Fruit fly (Drosophila melanogaster): ENCODE measurements around the gene Ubc87F.

The Ubc87F gene

DNA sequence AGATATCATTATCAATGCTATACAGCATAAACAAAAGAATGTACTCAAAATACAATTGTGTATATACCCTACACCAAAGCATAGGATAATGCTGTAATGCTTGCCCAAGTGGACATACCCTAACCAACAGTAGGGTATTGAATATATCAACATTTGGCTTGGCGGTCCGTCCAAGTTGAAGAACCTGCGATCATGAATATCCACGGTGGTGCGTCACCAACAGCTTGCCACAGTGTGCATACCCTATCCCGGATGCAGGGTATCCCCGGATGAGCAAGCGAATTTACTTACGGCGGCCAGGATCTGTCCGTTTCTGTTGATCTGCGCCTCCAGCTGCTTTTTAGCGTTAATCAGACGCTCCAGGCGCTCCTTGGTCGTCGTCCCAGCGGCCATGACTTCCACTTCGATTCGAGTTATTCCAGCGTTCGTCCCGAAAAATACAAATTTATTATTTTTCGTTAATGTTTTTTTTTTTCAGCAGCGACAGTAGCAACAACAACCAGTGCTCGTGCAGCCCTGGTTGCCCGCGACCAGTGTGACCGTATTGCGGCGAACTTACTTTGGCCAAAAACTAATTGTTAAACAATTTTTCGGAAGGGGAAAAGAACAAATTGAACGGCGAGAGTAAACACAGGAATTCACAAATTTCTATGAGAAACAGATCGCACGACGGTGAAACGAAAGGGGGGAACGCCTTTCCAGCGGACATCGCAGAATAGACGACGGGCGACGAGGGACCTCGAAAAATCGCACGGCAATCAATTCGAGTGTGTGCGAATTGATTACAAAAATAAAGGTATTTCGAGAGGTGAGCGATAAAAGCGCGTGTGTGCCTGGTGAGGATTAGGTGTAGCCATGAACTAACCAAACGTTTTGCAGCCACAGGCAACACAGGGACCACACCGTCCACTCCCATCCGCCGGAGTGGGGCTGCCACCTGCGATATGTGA lies 41.6 kb downstream of the Ubc87F start, which contains the start of the genes Lkb1 and CG9588 (continued):
- TF ChIP-seq MESR4 (GFP tag; optimal IDR thresholded peaks at IDR 0.05) = peak; percentile 85
- TF ChIP-seq Ssrp (tag; optimal IDR thresholded peaks at IDR 0.05) = no peak
- TF ChIP-seq Mrtf (GFP tag; IDR thresholded peaks at IDR 0.05) = peak; percentile 69
- peak; percentile 56 for TF ChIP-seq Gsc (GFP tag; IDR thresholded peaks at IDR 0.05)
- peak; percentile 36 for TF ChIP-seq CG18619 (GFP tag; optimal IDR thresholded peaks at IDR 0.05)
- peak in 1 of 3 experiments; percentile 20 for TF ChIP-seq lola (GFP tag; optimal IDR thresholded peaks at IDR 0.05)
- TF ChIP-seq Ets65A (GFP tag) = peak; percentile 94
- no peak for TF ChIP-seq CG30020 (tag; optimal IDR thresholded peaks at IDR 0.05)
- TF ChIP-seq pfk (GFP tag; optimal IDR thresholded peaks at IDR 0.05) = no peak
- TF ChIP-seq Rx (GFP tag; IDR thresholded peaks at IDR 0.05) = peak; percentile 87
- peak; percentile 56 for TF ChIP-seq Hsf (GFP tag; optimal IDR thresholded peaks at IDR 0.05)
- peak; percentile 34 for TF ChIP-seq NK7.1 (GFP tag; optimal IDR thresholded peaks at IDR 0.05)
- TF ChIP-seq CG10209 (GFP tag; optimal IDR thresholded peaks at IDR 0.05) = peak; percentile 43
- peak; percentile 8 for TF ChIP-seq Dad (GFP tag; optimal IDR thresholded peaks at IDR 0.05)
- TF ChIP-seq MBD-R2 (GFP tag; IDR thresholded peaks at IDR 0.05) = peak; percentile 79
- peak; percentile 45 for TF ChIP-seq shn (GFP tag; optimal IDR thresholded peaks at IDR 0.05)
- no peak for TF ChIP-seq CG15011 (GFP tag; optimal IDR thresholded peaks at IDR 0.05)
- TF ChIP-seq schlank (tag; optimal IDR thresholded peaks at IDR 0.05) = no peak
- TF ChIP-seq CG30403 (GFP tag; optimal IDR thresholded peaks at IDR 0.05) = peak; percentile 37
- TF ChIP-seq cad (GFP tag; optimal IDR thresholded peaks at IDR 0.05) = no peak
- peak; percentile 8 for TF ChIP-seq disco-r (GFP tag; optimal IDR thresholded peaks at IDR 0.05)
- peak; percentile 39 for TF ChIP-seq ewg (GFP tag; optimal IDR thresholded peaks at IDR 0.05)
- TF ChIP-seq CG9797 (GFP tag; optimal IDR thresholded peaks at IDR 0.05) = peak; percentile 79
- TF ChIP-seq Atf3 (GFP tag; optimal IDR thresholded peaks at IDR 0.05) = peak; percentile 39
- peak; percentile 59 for TF ChIP-seq CG15514 (GFP tag; optimal IDR thresholded peaks at IDR 0.05)
- TF ChIP-seq sqz (GFP tag; optimal IDR thresholded peaks at IDR 0.05) = peak; percentile 78
- TF ChIP-seq grn (GFP tag; optimal IDR thresholded peaks at IDR 0.05) = no peak
- TF ChIP-seq sd (tag; optimal IDR thresholded peaks at IDR 0.05) = no peak
- TF ChIP-seq seq (GFP tag; IDR thresholded peaks at IDR 0.05) = peak; percentile 54; the same call in 1 of the 2 replicates
- TF ChIP-seq CG17829 (tag; optimal IDR thresholded peaks at IDR 0.05) = no peak
- TF ChIP-seq en (GFP tag; optimal IDR thresholded peaks at IDR 0.05) = no peak
- TF ChIP-seq Ada2b (GFP tag; IDR thresholded peaks at IDR 0.05) = peak; percentile 67
- TF ChIP-seq CG12219 (GFP tag; optimal IDR thresholded peaks at IDR 0.05) = peak; percentile 18
- TF ChIP-seq CG12236 (GFP tag; optimal IDR thresholded peaks at IDR 0.05) = no peak
- peak; percentile 63; the same call in 1 of the 3 replicates for TF ChIP-seq CG11560 (tag; IDR thresholded peaks at IDR 0.05)
- TF ChIP-seq unpg (GFP tag; optimal IDR thresholded peaks at IDR 0.05) = peak; percentile 23
- peak; percentile 60 for TF ChIP-seq CG4730 (GFP tag; IDR thresholded peaks at IDR 0.05)
- TF ChIP-seq CG6791 (GFP tag; IDR thresholded peaks at IDR 0.05; ENCODE audit: partially characterized antibody) = peak; percentile 52; the same call in 2 of the 3 replicates
- TF ChIP-seq ttk (GFP tag; IDR thresholded peaks at IDR 0.05) = peak; percentile 83
- peak; percentile 69 for TF ChIP-seq CG11085 (GFP tag; IDR thresholded peaks at IDR 0.05)
- TF ChIP-seq CG43689 (GFP tag; IDR thresholded peaks at IDR 0.05) = peak; percentile 55
- no peak for TF ChIP-seq CG10543 (GFP tag; optimal IDR thresholded peaks at IDR 0.05)
- peak; percentile 84 for TF ChIP-seq Gug (GFP tag; IDR thresholded peaks at IDR 0.05)
- TF ChIP-seq CG11093 (GFP tag; IDR thresholded peaks at IDR 0.05) = peak; percentile 81; the same call in 2 of the 3 replicates
- TF ChIP-seq Eip74EF (GFP tag; optimal IDR thresholded peaks at IDR 0.05) = no peak
- peak; percentile 5 for TF ChIP-seq CG10654 (GFP tag; optimal IDR thresholded peaks at IDR 0.05)
- TF ChIP-seq dysf (GFP tag; IDR thresholded peaks at IDR 0.05) = peak; percentile 79
- peak; percentile 66 for TF ChIP-seq CG9727 (GFP tag; optimal IDR thresholded peaks at IDR 0.05)

Data from whole organism, embryonic.